Fruit fly (Drosophila melanogaster): Measurements from ENCODE around the gene cl.

Gene cl

DNA sequence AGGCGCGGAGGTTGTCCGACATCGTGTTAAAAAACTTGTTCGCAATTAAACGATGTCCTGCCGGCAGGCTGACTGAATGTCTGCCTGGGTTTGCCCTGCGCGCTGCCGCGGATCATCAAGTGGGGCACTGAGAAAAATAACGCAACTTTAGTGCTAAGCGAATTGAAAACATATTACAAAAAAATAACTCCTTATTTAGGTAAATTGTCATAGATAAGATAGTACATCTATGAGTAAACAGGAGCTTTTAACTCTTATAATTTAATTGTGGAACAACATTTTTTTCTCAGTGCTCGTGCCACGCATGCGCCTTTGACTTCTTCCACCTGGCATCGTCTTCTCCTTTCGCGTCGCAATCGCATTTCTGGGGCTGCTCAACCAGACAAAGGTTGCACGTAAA lies 40.0 kb upstream of the cl start (continued):
- TF ChIP-seq CG4318 (GFP tag; optimal IDR thresholded peaks at IDR 0.05) = no peak
- TF ChIP-seq CG11762 (GFP tag; optimal IDR thresholded peaks at IDR 0.05; ENCODE audit: insufficient read depth) = peak; percentile 27
- peak; percentile 64 for TF ChIP-seq acj6 (GFP tag; optimal IDR thresholded peaks at IDR 0.05)
- peak; percentile 57 for TF ChIP-seq CG11902 (GFP tag; optimal IDR thresholded peaks at IDR 0.05)
- TF ChIP-seq net (GFP tag; optimal IDR thresholded peaks at IDR 0.05) = peak; percentile 48
- TF ChIP-seq CG34406 (GFP tag; optimal IDR thresholded peaks at IDR 0.05) = peak; percentile 52
- TF ChIP-seq CG16779 (tag; optimal IDR thresholded peaks at IDR 0.05) = peak; percentile 7
- TF ChIP-seq Eip75B (GFP tag; optimal IDR thresholded peaks at IDR 0.05) = peak; percentile 81
- TF ChIP-seq CG8319 (GFP tag; optimal IDR thresholded peaks at IDR 0.05) = peak; percentile 58
- peak; percentile 65 for TF ChIP-seq CG8632 (GFP tag; optimal IDR thresholded peaks at IDR 0.05)
- TF ChIP-seq spab (GFP tag; optimal IDR thresholded peaks at IDR 0.05) = peak; percentile 83
- peak; percentile 55 for TF ChIP-seq pdm3 (GFP tag; optimal IDR thresholded peaks at IDR 0.05)
- no peak for TF ChIP-seq dac (GFP tag; optimal IDR thresholded peaks at IDR 0.05)
- peak; percentile 74; the same call in 2 of the 3 replicates for TF ChIP-seq CG6163 (GFP tag; IDR thresholded peaks at IDR 0.05)
- TF ChIP-seq esn (GFP tag; optimal IDR thresholded peaks at IDR 0.05) = peak; percentile 76
- peak; percentile 51 for TF ChIP-seq Hr39 (GFP tag; optimal IDR thresholded peaks at IDR 0.05)
- TF ChIP-seq Hr4 (GFP tag; optimal IDR thresholded peaks at IDR 0.05) = no peak
- peak; percentile 77 for TF ChIP-seq CG9139 (GFP tag; optimal IDR thresholded peaks at IDR 0.05)
- peak; percentile 72 for TF ChIP-seq achi (GFP tag; optimal IDR thresholded peaks at IDR 0.05)
- TF ChIP-seq Sox102F (GFP tag; optimal IDR thresholded peaks at IDR 0.05) = peak; percentile 63
- no peak for TF ChIP-seq Blimp-1 (GFP tag; optimal IDR thresholded peaks at IDR 0.05)
- no peak for TF ChIP-seq CG6276 (GFP tag; optimal IDR thresholded peaks at IDR 0.05)
- peak; percentile 44 for TF ChIP-seq Sox14 (GFP tag; optimal IDR thresholded peaks at IDR 0.05)
- TF ChIP-seq CG6792 (GFP tag; optimal IDR thresholded peaks at IDR 0.05) = peak; percentile 68
- TF ChIP-seq CG6808 (GFP tag; optimal IDR thresholded peaks at IDR 0.05) = peak; percentile 86
- TF ChIP-seq Eip93F (GFP tag; optimal IDR thresholded peaks at IDR 0.05) = peak; percentile 35

DNA sequence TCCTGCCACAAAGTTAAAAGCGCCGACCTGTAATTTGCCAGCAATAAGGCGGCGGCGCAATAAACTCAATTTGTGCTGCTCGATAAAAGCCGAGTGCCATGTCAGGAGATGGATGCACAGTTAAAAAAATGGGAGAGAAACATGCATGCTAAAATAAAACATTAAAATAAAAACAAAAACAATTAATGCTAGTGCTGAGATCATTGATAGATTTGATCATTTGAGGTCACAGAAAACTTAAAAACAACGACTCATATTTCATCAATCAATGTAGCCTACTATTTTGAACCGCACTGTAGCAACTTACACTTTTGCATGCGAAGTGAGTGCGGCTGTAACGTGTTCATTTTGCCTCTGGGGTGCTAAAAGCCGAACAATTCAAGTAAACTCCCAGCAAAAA lies 36.8 kb upstream of the cl start:
- TF ChIP-seq Gug (GFP tag; IDR thresholded peaks at IDR 0.05) (0 out of 2 replicates have a peak, but pooled peaks have one; percentile 29), Met (GFP tag; optimal IDR thresholded peaks at IDR 0.05) (peak; percentile 76), CG1621 (tag; optimal IDR thresholded peaks at IDR 0.05) (peak; percentile 37), salr (GFP tag; optimal IDR thresholded peaks at IDR 0.05) (peak in 1 of 2 experiments; percentile 2), achi (GFP tag; optimal IDR thresholded peaks at IDR 0.05) (peak; percentile 65), lz (GFP tag; optimal IDR thresholded peaks at IDR 0.05) (peak; percentile 52), CG10631 (GFP tag; optimal IDR thresholded peaks at IDR 0.05) (peak; percentile 59), CG6808 (GFP tag; optimal IDR thresholded peaks at IDR 0.05) (peak; percentile 49), ss (GFP tag; optimal IDR thresholded peaks at IDR 0.05) (peak; percentile 45 to 56), CG16779 (tag; optimal IDR thresholded peaks at IDR 0.05) (peak; percentile 27), CG31627 (GFP tag; optimal IDR thresholded peaks at IDR 0.05) (peak; percentile 66), CG6163 (GFP tag; IDR thresholded peaks at IDR 0.05) (peak; percentile 81), CG9139 (GFP tag; optimal IDR thresholded peaks at IDR 0.05) (peak; percentile 4), pdm3 (GFP tag; optimal IDR thresholded peaks at IDR 0.05) (peak; percentile 64), Sox15 (GFP tag; optimal IDR thresholded peaks at IDR 0.05) (peak; percentile 46), dsx (GFP tag; optimal IDR thresholded peaks at IDR 0.05; ENCODE audit: poor library complexity, severe bottlenecking) (peak; percentile 67), dac (GFP tag; optimal IDR thresholded peaks at IDR 0.05) (peak; percentile 9), Blimp-1 (GFP tag; optimal IDR thresholded peaks at IDR 0.05) (no peak), CG10669 (GFP tag; optimal IDR thresholded peaks at IDR 0.05) (peak; percentile 68), Hr39 (GFP tag; optimal IDR thresholded peaks at IDR 0.05) (peak; percentile 70), topi (GFP tag; optimal IDR thresholded peaks at IDR 0.05) (peak; percentile 78), spab (GFP tag; optimal IDR thresholded peaks at IDR 0.05) (peak; percentile 51), CG11902 (GFP tag; optimal IDR thresholded peaks at IDR 0.05) (peak; percentile 57), esn (GFP tag; optimal IDR thresholded peaks at IDR 0.05) (peak; percentile 74), eg (GFP tag; IDR thresholded peaks at IDR 0.05) (peak; percentile 63), CG3032 (tag; optimal IDR thresholded peaks at IDR 0.05) (peak; percentile 51), Hr4 (GFP tag; optimal IDR thresholded peaks at IDR 0.05) (peak; percentile 70), Ets96B (tag; optimal IDR thresholded peaks at IDR 0.05) (peak; percentile 67), CG7368 (GFP tag; optimal IDR thresholded peaks at IDR 0.05) (peak; percentile 59), acj6 (GFP tag; optimal IDR thresholded peaks at IDR 0.05) (peak; percentile 70), Smox (GFP tag; optimal IDR thresholded peaks at IDR 0.05) (peak; percentile 63), net (GFP tag; optimal IDR thresholded peaks at IDR 0.05) (peak; percentile 52), CG11762 (GFP tag; optimal IDR thresholded peaks at IDR 0.05; ENCODE audit: insufficient read depth) (peak; percentile 71), cyc (GFP tag; optimal IDR thresholded peaks at IDR 0.05) (peak; percentile 64), CG8319 (GFP tag; optimal IDR thresholded peaks at IDR 0.05) (peak; percentile 62), Hr38 (GFP tag; optimal IDR thresholded peaks at IDR 0.05) (no peak), CG6854 (GFP tag; optimal IDR thresholded peaks at IDR 0.05) (no peak), CG3919 (GFP tag; optimal IDR thresholded peaks at IDR 0.05) (peak; percentile 79)

Data from whole organism, prepupa.